Fruit fly (Drosophila melanogaster) whole organism, embryonic: ENCODE data around the gene CG14431.

Experiments
- ATbp ChIP-seq: fragments of 200-800 bp; sonication (Bioruptor generic); optimal IDR thresholded peaks from 2 replicates; lab custom pipeline; 2017; ENCODE audit warnings: missing biosample characterization, mild to moderate bottlenecking, missing genetic modification characterization, missing genetic modification reagents
- Aef1 ChIP-seq: fragments of 200-800 bp; sonication (Bioruptor generic); IDR thresholded peaks from 3 replicates; pipeline ENCODE4 v1.3.6; 2022; ENCODE audit warnings: missing biosample characterization, missing genetic modification characterization
- BEAF-32 ChIP-seq: fragments of 200-800 bp; sonication (Bioruptor generic); optimal IDR thresholded peaks from 3 replicates; lab custom pipeline; 2017; ENCODE audit warnings: missing biosample characterization, missing genetic modification characterization, mild to moderate bottlenecking, moderate library complexity, missing genetic modification reagents
- CG10267 ChIP-seq: fragments of 200-800 bp; sonication (Bioruptor generic); optimal IDR thresholded peaks from 2 replicates; lab custom pipeline; 2018; ENCODE audit warnings: missing biosample characterization, mild to moderate bottlenecking, missing genetic modification characterization, moderate library complexity
- CG10959 ChIP-seq: fragments of 200-800 bp; sonication (Bioruptor generic); IDR thresholded peaks from 2 replicates; pipeline ENCODE4 v1.3.6; 2022; ENCODE audit warnings: missing biosample characterization, missing genetic modification characterization
- CG11247 ChIP-seq: fragments of 200-800 bp; sonication (Bioruptor generic); IDR thresholded peaks from 2 replicates; pipeline ENCODE4 v1.3.6; 2022; ENCODE audit warnings: missing biosample characterization, missing genetic modification characterization
- CG13123 ChIP-seq: fragments of 200-800 bp; sonication (Bioruptor generic); optimal IDR thresholded peaks from 2 replicates; lab custom pipeline; 2016; ENCODE audit warnings: missing biosample characterization, missing genetic modification characterization
- CG14860 ChIP-seq: fragments of 200-800 bp; sonication (Bioruptor generic); IDR thresholded peaks from 3 replicates; pipeline ENCODE4 v1.3.6; 2022; ENCODE audit warnings: missing biosample characterization, missing genetic modification characterization; ENCODE audit not compliant: partially characterized antibody
- CG15011 ChIP-seq: fragments of 200-800 bp; sonication (Bioruptor generic); optimal IDR thresholded peaks from 3 replicates; lab custom pipeline; 2018; ENCODE audit warnings: missing biosample characterization, mild to moderate bottlenecking, missing genetic modification characterization
- CG16863 ChIP-seq: fragments of 200-800 bp; sonication (Bioruptor generic); optimal IDR thresholded peaks from 3 replicates; lab custom pipeline; 2016; ENCODE audit warnings: missing biosample characterization, missing genetic modification characterization
- CG17612 ChIP-seq: fragments of 200-800 bp; sonication (Bioruptor generic); IDR thresholded peaks from 2 replicates; pipeline ENCODE4 v1.3.6; 2022; ENCODE audit warnings: missing biosample characterization, missing genetic modification characterization
- CG17802 ChIP-seq: fragments of 200-800 bp; sonication (Bioruptor generic); optimal IDR thresholded peaks from 2 replicates; lab custom pipeline; 2018; ENCODE audit warnings: missing biosample characterization, mild to moderate bottlenecking, missing genetic modification characterization, moderate library complexity
- CG1792 ChIP-seq: fragments of 200-800 bp; sonication (Bioruptor generic); optimal IDR thresholded peaks from 2 replicates; lab custom pipeline; 2016; ENCODE audit warnings: missing biosample characterization, missing genetic modification characterization
- CG18262 ChIP-seq: fragments of 200-800 bp; optimal IDR thresholded peaks from 3 replicates; lab custom pipeline; 2019; ENCODE audit warnings: missing biosample characterization, mild to moderate bottlenecking, missing genetic modification characterization, moderate library complexity
- CG34224 ChIP-seq: fragments of 200-800 bp; sonication (Bioruptor generic); IDR thresholded peaks from 3 replicates; pipeline ENCODE4 v1.3.6; 2022; ENCODE audit warnings: missing biosample characterization, missing genetic modification characterization; ENCODE audit not compliant: partially characterized antibody
- CG3726 ChIP-seq: fragments of 200-800 bp; sonication (Bioruptor generic); IDR thresholded peaks from 3 replicates; pipeline ENCODE4, ENCODE4 v1.3.6; 2022; ENCODE audit warnings: missing biosample characterization, missing genetic modification characterization
- CG4282 ChIP-seq: fragments of 200-800 bp; sonication (Bioruptor generic); optimal IDR thresholded peaks from 2 replicates; lab custom pipeline; 2016; ENCODE audit warnings: missing biosample characterization, missing genetic modification characterization
- CG4707 ChIP-seq: fragments of 200-800 bp; sonication (Bioruptor generic); optimal IDR thresholded peaks from 2 replicates; lab custom pipeline; 2018; ENCODE audit warnings: missing biosample characterization, mild to moderate bottlenecking, missing genetic modification characterization, moderate library complexity
- CG4730 ChIP-seq: fragments of 200-800 bp; sonication (Bioruptor generic); IDR thresholded peaks from 2 replicates; pipeline ENCODE4 v1.3.6; 2022; ENCODE audit warnings: missing biosample characterization, missing genetic modification characterization
- CG6765 ChIP-seq: fragments of 200-800 bp; sonication (Bioruptor generic); optimal IDR thresholded peaks from 3 replicates; lab custom pipeline; 2017; ENCODE audit warnings: missing biosample characterization, mild to moderate bottlenecking, missing genetic modification characterization
- CG7928 ChIP-seq: fragments of 200-800 bp; sonication (Bioruptor generic); optimal IDR thresholded peaks from 2 replicates; lab custom pipeline; 2017; ENCODE audit warnings: missing biosample characterization, mild to moderate bottlenecking, missing genetic modification characterization
- CTCF ChIP-seq: fragments of 200-800 bp; sonication (Bioruptor generic); optimal IDR thresholded peaks from 2 replicates; lab custom pipeline; 2017; ENCODE audit warnings: missing biosample characterization, mild to moderate bottlenecking, missing genetic modification characterization, moderate library complexity
- Camta ChIP-seq: fragments of 200-800 bp; sonication (Bioruptor generic); optimal IDR thresholded peaks from 2 replicates; lab custom pipeline; 2016; ENCODE audit warnings: missing biosample characterization, missing genetic modification characterization
- H2.0 ChIP-seq: fragments of 200-800 bp; sonication (Bioruptor generic); IDR thresholded peaks from 2 replicates; pipeline ENCODE4 v1.3.6; 2022; ENCODE audit warnings: missing biosample characterization, missing genetic modification characterization
- HLH3B ChIP-seq: fragments of 200-800 bp; sonication (Bioruptor generic); IDR thresholded peaks from 2 replicates; pipeline ENCODE4 v1.3.6; 2022; ENCODE audit warnings: missing biosample characterization, missing genetic modification characterization
- Lhr ChIP-seq: fragments of 200-800 bp; sonication (Bioruptor generic); optimal IDR thresholded peaks from 3 replicates; lab custom pipeline; 2017; ENCODE audit warnings: mild to moderate bottlenecking, missing biosample characterization, missing genetic modification reagents, missing genetic modification characterization
- Oli ChIP-seq: fragments of 200-800 bp; sonication (Bioruptor generic); optimal IDR thresholded peaks from 2 replicates; lab custom pipeline; 2018; ENCODE audit warnings: missing biosample characterization, mild to moderate bottlenecking, missing genetic modification characterization, moderate library complexity
- Side ChIP-seq: fragments of 200-800 bp; sonication (Bioruptor generic); optimal IDR thresholded peaks from 2 replicates; lab custom pipeline; 2016; ENCODE audit warnings: missing biosample characterization, missing genetic modification characterization
- Sox102F ChIP-seq: fragments of 200-800 bp; sonication (Bioruptor generic); optimal IDR thresholded peaks from 2 replicates; lab custom pipeline; 2018; ENCODE audit warnings: missing biosample characterization, mild to moderate bottlenecking, missing genetic modification characterization, moderate library complexity
- Ssrp ChIP-seq: fragments of 200-800 bp; sonication (Bioruptor generic); optimal IDR thresholded peaks from 2 replicates; lab custom pipeline; 2018; ENCODE audit warnings: missing biosample characterization, mild to moderate bottlenecking, missing genetic modification characterization, moderate library complexity
- bcd ChIP-seq: fragments of 200-800 bp; sonication (Bioruptor generic); optimal IDR thresholded peaks from 2 replicates; lab custom pipeline; 2017; ENCODE audit warnings: missing biosample characterization, mild to moderate bottlenecking, missing genetic modification characterization
- cato ChIP-seq: fragments of 200-800 bp; sonication (Bioruptor generic); optimal IDR thresholded peaks from 2 replicates; lab custom pipeline; 2016; ENCODE audit warnings: missing biosample characterization, missing genetic modification characterization, borderline replicate concordance
- crc ChIP-seq: fragments of 200-800 bp; sonication (Bioruptor generic); optimal IDR thresholded peaks from 2 replicates; lab custom pipeline; 2016; ENCODE audit warnings: missing biosample characterization, missing genetic modification characterization
- da ChIP-seq: fragments of 200-800 bp; sonication (Bioruptor generic); optimal IDR thresholded peaks from 2 replicates; lab custom pipeline; 2016; ENCODE audit warnings: missing biosample characterization, missing genetic modification characterization
- dpn ChIP-seq, 2 experiments: fragments of 200-800 bp; sonication (Bioruptor generic); optimal IDR thresholded peaks; 3 replicates each; lab custom pipeline; 2016; ENCODE audit warnings: missing biosample characterization in 2 of 2, missing genetic modification characterization in 2 of 2
- grau ChIP-seq: fragments of 200-800 bp; optimal IDR thresholded peaks from 3 replicates; lab custom pipeline; 2019; ENCODE audit warnings: missing biosample characterization, mild to moderate bottlenecking, missing genetic modification characterization, moderate library complexity
- hb ChIP-seq: fragments of 200-800 bp; sonication (Bioruptor generic); IDR thresholded peaks from 3 replicates; pipeline ENCODE4 v1.3.6; 2022; ENCODE audit warnings: missing biosample characterization, missing genetic modification characterization; ENCODE audit not compliant: partially characterized antibody
- insv ChIP-seq, 2 experiments: fragments of 200-800 bp; sonication (Bioruptor generic); optimal IDR thresholded peaks; 3 replicates each; lab custom pipeline; 2016 to 2018; ENCODE audit warnings: missing biosample characterization in 2 of 2, missing genetic modification characterization in 2 of 2
- knrl ChIP-seq: fragments of 200-800 bp; sonication (Bioruptor generic); IDR thresholded peaks from 3 replicates; pipeline ENCODE4 v1.3.6; 2022; ENCODE audit warnings: missing biosample characterization, missing genetic modification characterization; ENCODE audit not compliant: partially characterized antibody
- mam ChIP-seq: fragments of 200-800 bp; sonication (Bioruptor generic); optimal IDR thresholded peaks from 3 replicates; lab custom pipeline; 2016; ENCODE audit warnings: missing biosample characterization, missing genetic modification characterization
- odd ChIP-seq: fragments of 200-800 bp; sonication (Bioruptor generic); optimal IDR thresholded peaks from 2 replicates; lab custom pipeline; 2017; ENCODE audit warnings: missing biosample characterization, mild to moderate bottlenecking, missing genetic modification characterization
- pho ChIP-seq: fragments of 200-800 bp; sonication (Bioruptor generic); optimal IDR thresholded peaks from 2 replicates; lab custom pipeline; 2016; ENCODE audit warnings: missing biosample characterization, missing genetic modification characterization
- row ChIP-seq: fragments of 200-800 bp; sonication (Bioruptor generic); IDR thresholded peaks from 3 replicates; pipeline ENCODE4 v1.3.6; 2022; ENCODE audit warnings: missing biosample characterization, missing genetic modification characterization
- so ChIP-seq: fragments of 200-800 bp; sonication (Bioruptor generic); IDR thresholded peaks from 3 replicates; pipeline ENCODE4 v1.3.6; 2022; ENCODE audit warnings: missing biosample characterization, missing genetic modification characterization
- tgo ChIP-seq: fragments of 200-800 bp; sonication (Bioruptor generic); IDR thresholded peaks from 3 replicates; pipeline ENCODE4 v1.3.6; 2022; ENCODE audit warnings: missing biosample characterization, missing genetic modification characterization
- trem ChIP-seq: fragments of 200-800 bp; optimal IDR thresholded peaks from 3 replicates; lab custom pipeline; 2019; ENCODE audit warnings: missing biosample characterization, mild to moderate bottlenecking, missing genetic modification characterization, moderate library complexity
- ttk ChIP-seq: fragments of 200-800 bp; sonication (Bioruptor generic); IDR thresholded peaks from 2 replicates; pipeline ENCODE4 v2.1.2; 2022; ENCODE audit warnings: missing biosample characterization, missing genetic modification characterization
- unc-4 ChIP-seq: fragments of 200-800 bp; sonication (Bioruptor generic); IDR thresholded peaks from 2 replicates; pipeline ENCODE4 v1.3.6; 2022; ENCODE audit warnings: missing biosample characterization, missing genetic modification characterization; ENCODE audit not compliant: partially characterized antibody
- vfl ChIP-seq: fragments of 200-800 bp; sonication (Bioruptor generic); optimal IDR thresholded peaks from 2 replicates; lab custom pipeline; 2016; ENCODE audit warnings: missing biosample characterization, missing genetic modification characterization
- zen2 ChIP-seq: fragments of 200-800 bp; sonication (Bioruptor generic); IDR thresholded peaks from 3 replicates; pipeline ENCODE4 v1.3.6; 2022; ENCODE audit warnings: missing biosample characterization, missing genetic modification characterization; ENCODE audit not compliant: partially characterized antibody

Gene CG14431

dm6 chrX:6861523-6862077, 46.5 kb upstream of the CG14431 start (continued):
- TF ChIP-seq zen2 (no peak), CG3726 (no peak), dpn (GFP tag; optimal IDR thresholded peaks at IDR 0.05; lab: Kevin White, UChicago) (peak; percentile 21 to 38), tgo (peak; percentile 68; the same call in 2 of the 3 replicates), CG6765 (GFP tag; lab: Kevin White, UChicago) (no peak), Camta (GFP tag; lab: Kevin White, UChicago) (no peak), CG4730 (GFP tag; lab: Robert Waterston, UW) (peak; percentile 59), mam (peak; percentile 55), CG15011 (GFP tag; lab: Kevin White, UChicago) (no peak), vfl (no peak), da (GFP tag; lab: Kevin White, UChicago) (no peak), CG4282 (no peak), BEAF-32 (no peak), Aef1 (peak; percentile 71; the same call in 2 of the 3 replicates), bcd (GFP tag; lab: Kevin White, UChicago) (peak; percentile 52), CG7928 (no peak), knrl (GFP tag; lab: Robert Waterston, UW) (no peak; the same call in 2 of the 3 replicates), CG10959 (peak; percentile 50), H2.0 (GFP tag; lab: Robert Waterston, UW) (peak; percentile 48; the same call in 1 of the 2 replicates), row (GFP tag; lab: Robert Waterston, UW) (peak; percentile 71; the same call in 2 of the 3 replicates), cato (GFP tag; lab: Kevin White, UChicago) (no peak), CTCF (no peak), so (GFP tag; lab: Robert Waterston, UW) (peak; percentile 66; the same call in 2 of the 3 replicates), CG1792 (GFP tag; lab: Kevin White, UChicago) (no peak), CG34224 (GFP tag; lab: Robert Waterston, UW) (peak; percentile 40; the same call in 2 of the 3 replicates), odd (GFP tag; lab: Kevin White, UChicago) (no peak), trem (tag; lab: Kevin White, UChicago) (peak; percentile 24), CG10267 (peak; percentile 10), CG11247 (GFP tag; lab: Robert Waterston, UW) (peak; percentile 63; the same call in 1 of the 2 replicates), HLH3B (GFP tag; lab: Robert Waterston, UW) (peak; percentile 55; the same call in 1 of the 2 replicates), CG13123 (no peak), hb (no peak), insv (GFP tag; optimal IDR thresholded peaks at IDR 0.05; lab: Kevin White, UChicago) (no peak), CG16863 (GFP tag; lab: Kevin White, UChicago) (no peak), Side (GFP tag; lab: Kevin White, UChicago) (no peak), CG17802 (tag; lab: Kevin White, UChicago) (no peak), grau (peak; percentile 64), CG18262 (peak; percentile 69), pho (GFP tag; lab: Kevin White, UChicago) (peak; percentile 40), ATbp (GFP tag; lab: Kevin White, UChicago) (no peak), crc (GFP tag; lab: Kevin White, UChicago) (no peak), Ssrp (tag; lab: Kevin White, UChicago) (no peak), ttk (GFP tag; lab: Robert Waterston, UW) (peak; percentile 13), CG4707 (GFP tag; lab: Kevin White, UChicago) (no peak), Lhr (no peak), CG17612 (GFP tag; lab: Robert Waterston, UW) (no peak), Sox102F (GFP tag; lab: Kevin White, UChicago) (peak; percentile 53), CG14860 (GFP tag; lab: Robert Waterston, UW) (no peak), Oli (tag; lab: Kevin White, UChicago) (peak; percentile 23), unc-4 (GFP tag; lab: Robert Waterston, UW) (no peak)
